Worm (Caenorhabditis elegans) whole organism, L1 larva: ENCODE data around the gene mdt-10.

Source experiments
- ceh-88 ChIP-seq: fragments of 200-800 bp; sonication (Bioruptor generic); IDR thresholded peaks from 2 replicates; pipeline ENCODE4 v1.3.6; 2022; ENCODE audit warnings: missing genetic modification characterization, missing compliant biosample characterization
- lin-13 ChIP-seq: fragments of 150-350 bp; optimal IDR thresholded peaks from 2 replicates; lab custom pipeline; 2014; ENCODE audit warnings: missing biosample characterization, missing genetic modification reagents, missing genetic modification characterization

DNA sequence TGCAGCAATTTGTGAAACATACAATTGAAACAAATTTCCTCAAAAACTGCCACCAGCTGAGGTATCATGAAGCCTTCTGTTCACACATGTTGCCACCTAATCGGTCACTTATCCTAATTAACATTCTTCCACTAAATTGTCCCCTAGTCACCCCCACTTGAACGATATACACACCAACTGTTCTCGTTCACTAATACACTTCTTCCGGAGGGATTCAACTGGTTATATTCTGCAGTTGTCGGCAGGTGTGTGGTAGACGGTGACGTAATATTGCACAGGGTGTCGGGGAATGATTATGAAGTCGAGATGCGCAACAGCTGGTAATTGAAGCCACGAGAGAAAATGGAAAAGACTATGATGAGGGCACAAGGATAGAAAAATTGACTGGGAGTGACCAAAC, 39.4 kb downstream of the mdt-10 start:
- TF ChIP-seq lin-13 (GFP tag; lab: Kevin White, UChicago), result no peak
- TF ChIP-seq ceh-88 (GFP tag; lab: Robert Waterston, UW), result no peak
